Worm (Caenorhabditis elegans): Measurements from ENCODE around the gene F41C3.1.

Gene F41C3.1

DNA sequence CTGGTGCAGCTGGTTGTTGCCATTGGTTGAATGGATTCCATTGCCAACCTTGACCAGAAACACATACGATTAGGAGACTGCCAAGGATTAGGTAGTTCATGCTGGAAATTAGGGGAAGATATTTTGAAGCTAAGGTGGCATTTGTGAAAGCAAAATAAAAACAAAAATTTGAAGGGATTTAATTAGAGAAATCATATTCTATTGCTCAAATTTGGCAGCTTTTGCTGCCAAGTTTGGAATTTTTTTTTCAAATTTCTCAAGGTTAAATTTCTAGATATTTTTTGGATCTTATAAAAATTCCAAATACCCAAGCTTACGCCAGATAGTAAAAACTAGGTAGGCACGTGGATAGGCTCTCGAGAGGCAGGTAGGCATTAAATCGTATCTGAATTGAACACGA, 19.2 kb downstream of the F41C3.1 start, which contains the start of gene F26G1.5:
TSS of gene F26G1.5 (minus strand) at position 101 of the 400 bp plus-strand sequence.
- no peak for TF ChIP-seq mdl-1 (tag; optimal IDR thresholded peaks at IDR 0.05)

DNA sequence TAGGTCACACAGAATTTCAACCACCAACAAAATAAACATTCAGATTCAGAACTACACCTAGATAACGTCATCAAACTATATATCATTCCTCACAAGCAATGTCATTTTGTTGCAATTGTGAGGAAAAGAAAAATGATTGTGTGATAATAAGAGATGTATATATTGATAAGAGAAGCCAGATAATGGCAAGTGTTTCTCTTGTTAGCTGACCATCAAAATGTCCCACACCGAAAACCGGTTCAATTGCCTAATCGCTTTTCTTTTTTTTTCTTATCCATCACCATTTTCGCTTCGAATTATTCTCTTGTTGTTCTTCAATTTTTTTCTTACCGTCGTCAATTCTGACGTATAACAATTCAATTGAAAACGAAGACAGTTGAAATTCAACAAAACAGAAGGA, 20.3 kb downstream of the F41C3.1 start:
- TF ChIP-seq lin-1 (GFP tag; IDR thresholded peaks at IDR 0.05), result no peak
- peak; percentile 47 for TF ChIP-seq aha-1 (tag)
- TF ChIP-seq nhr-28 (tag; optimal IDR thresholded peaks at IDR 0.05), result peak; percentile 32
- TF ChIP-seq nhr-48 (tag; optimal IDR thresholded peaks at IDR 0.05), result peak; percentile 23
- no peak for TF ChIP-seq dmd-8 (GFP tag; IDR thresholded peaks at IDR 0.05)
- peak; percentile 33 for TF ChIP-seq hlh-11 (tag; optimal IDR thresholded peaks at IDR 0.05)
- no peak for TF ChIP-seq hlh-30 (tag; optimal IDR thresholded peaks at IDR 0.05; ENCODE audit: insufficient read depth)
- TF ChIP-seq lin-29 (GFP tag; IDR thresholded peaks at IDR 0.05), result no peak
- TF ChIP-seq ztf-11 (tag; optimal IDR thresholded peaks at IDR 0.05), result no peak
- TF ChIP-seq nhr-25 (tag; optimal IDR thresholded peaks at IDR 0.05; ENCODE audit: borderline replicate concordance, insufficient read depth), result peak; percentile 26
- TF ChIP-seq unc-62 (GFP tag; optimal IDR thresholded peaks at IDR 0.05 in 1 of 2), result no peak
- no peak for TF ChIP-seq unc-62 (tag; optimal IDR thresholded peaks at IDR 0.05)
- peak; percentile 35 for TF ChIP-seq dve-1 (tag; optimal IDR thresholded peaks at IDR 0.05; ENCODE audit: insufficient read depth)

DNA sequence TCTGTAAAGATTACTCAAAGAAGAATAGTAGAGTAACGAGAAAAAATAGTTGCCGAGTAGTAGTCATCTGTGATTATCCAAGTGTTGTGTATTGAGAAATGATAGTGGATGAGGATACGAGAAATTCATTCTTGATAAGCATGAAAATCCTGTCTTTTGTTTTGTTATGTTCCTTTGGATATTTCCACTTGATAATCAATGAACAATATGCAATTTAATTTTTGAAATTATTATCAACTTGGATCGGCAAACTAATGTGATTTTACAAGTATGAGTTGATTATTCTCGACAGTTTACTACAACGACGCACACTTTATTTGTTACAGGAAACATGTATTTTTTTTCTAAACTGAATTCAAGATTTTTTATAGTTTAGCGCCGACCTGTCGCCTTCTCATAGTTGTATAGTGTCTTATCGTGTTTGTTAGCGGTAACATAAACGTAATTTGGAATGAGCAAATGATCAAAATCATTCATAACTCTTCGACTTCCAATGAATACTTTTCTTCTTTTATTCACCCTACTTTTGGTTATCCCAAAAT, 21.9 kb downstream of the F41C3.1 start, which contains the start of the genes F26G1.9 and F26G1.10:
TSS of gene F26G1.9 (minus strand) at position 101 of the 542 bp plus-strand sequence.
TSS of gene F26G1.10 (plus strand) at position 492 of the 542 bp plus-strand sequence.
- TF ChIP-seq aha-1 (tag) (peak; percentile 22), aly-2 (tag; optimal IDR thresholded peaks at IDR 0.05) (no peak), zfp-2 (tag; optimal IDR thresholded peaks at IDR 0.05) (no peak), spr-1 (tag; optimal IDR thresholded peaks at IDR 0.05) (no peak), zag-1 (tag; optimal IDR thresholded peaks at IDR 0.05) (no peak)

DNA sequence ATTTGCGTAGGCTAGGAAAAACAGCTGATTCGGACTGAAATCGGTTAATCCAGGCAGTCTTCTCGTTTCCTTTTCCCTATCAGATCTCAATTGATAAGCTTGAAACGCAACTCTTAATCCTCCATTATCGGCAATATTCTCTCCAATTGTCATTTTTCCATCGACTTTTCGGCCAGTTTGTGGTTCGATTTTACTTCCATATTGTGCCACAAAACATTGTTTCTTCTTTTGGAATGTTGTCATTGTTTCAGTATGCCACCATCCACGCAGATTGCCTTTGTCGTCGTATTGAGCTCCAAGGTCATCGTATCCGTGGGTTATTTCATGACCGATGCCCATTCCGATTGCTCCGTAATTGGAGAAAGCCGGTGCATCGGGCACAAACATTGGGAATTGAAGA, 23.7 kb downstream of the F41C3.1 start:
- no peak for TF ChIP-seq Y105C5A.15 (GFP tag; IDR thresholded peaks at IDR 0.05)
- peak in 1 of 2 experiments; percentile 96 for TF ChIP-seq unc-62 (GFP tag; optimal IDR thresholded peaks at IDR 0.05 in 1 of 2)
- TF ChIP-seq unc-62 (tag; optimal IDR thresholded peaks at IDR 0.05), result no peak

DNA sequence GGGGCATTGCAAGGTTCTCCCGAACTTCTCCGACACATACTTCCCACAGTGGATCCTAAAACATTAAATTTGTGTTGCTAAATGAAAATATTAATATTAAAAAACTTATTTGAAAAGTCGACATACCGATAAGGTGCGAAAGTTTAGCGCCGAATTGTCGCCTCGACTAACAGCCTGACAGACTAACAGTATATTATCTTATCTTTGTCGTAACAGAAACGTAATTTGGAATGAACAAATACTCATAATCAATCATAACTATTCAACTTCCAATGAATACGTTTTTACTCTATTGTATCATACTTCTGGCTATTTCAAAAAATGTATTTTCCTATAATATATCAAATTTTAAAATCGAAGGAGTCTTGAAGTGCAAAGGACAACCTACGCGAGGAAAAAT, 24.8 kb downstream of the F41C3.1 start, which contains the start of gene F26G1.11:
TSS of gene F26G1.11 (plus strand) at position 205 of the 400 bp plus-strand sequence.
- TF ChIP-seq snpc-4 (tag; optimal IDR thresholded peaks at IDR 0.05) (no peak), pqm-1 (tag; optimal IDR thresholded peaks at IDR 0.05) (peak; percentile 86), hlh-11 (tag; optimal IDR thresholded peaks at IDR 0.05) (peak; percentile 42), dve-1 (tag; optimal IDR thresholded peaks at IDR 0.05; ENCODE audit: insufficient read depth) (peak; percentile 62), spr-1 (tag; optimal IDR thresholded peaks at IDR 0.05) (no peak), lin-29 (GFP tag; IDR thresholded peaks at IDR 0.05) (no peak), gei-8 (GFP tag; optimal IDR thresholded peaks at IDR 0.05) (no peak), daf-16 (GFP tag; optimal IDR thresholded peaks at IDR 0.05) (no peak), daf-16 (tag; optimal IDR thresholded peaks at IDR 0.05) (peak; percentile 73), hlh-30 (tag; optimal IDR thresholded peaks at IDR 0.05; ENCODE audit: insufficient read depth) (no peak), mdt-29 (GFP tag; IDR thresholded peaks at IDR 0.05) (no peak), lin-38 (GFP tag; IDR thresholded peaks at IDR 0.05) (no peak), ceh-20 (GFP tag; IDR thresholded peaks at IDR 0.05) (no peak), sdz-12 (GFP tag; optimal IDR thresholded peaks at IDR 0.05) (no peak), tag-97 (GFP tag; IDR thresholded peaks at IDR 0.05) (no peak)

DNA sequence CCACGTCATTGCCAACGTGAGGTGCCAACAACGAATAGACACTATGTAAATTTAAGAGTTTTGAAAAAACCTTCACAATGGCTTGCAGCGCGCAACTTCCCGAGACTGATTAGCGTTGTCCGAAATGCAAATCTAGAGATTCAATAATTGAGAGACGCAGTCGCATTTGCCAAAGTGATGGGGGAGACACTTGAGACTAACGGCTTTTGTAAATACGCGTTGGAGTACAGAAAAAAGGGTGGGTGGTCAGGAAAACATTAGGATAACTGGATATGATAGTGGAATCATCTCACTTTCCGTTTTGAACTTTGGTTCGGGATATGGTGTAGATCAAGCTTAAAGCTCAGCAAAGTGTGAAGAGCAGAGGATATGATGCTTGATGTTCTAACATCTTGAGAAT, 27.6 kb downstream of the F41C3.1 start:
- no peak for TF ChIP-seq R02D3.7 (tag; optimal IDR thresholded peaks at IDR 0.05)

Measured in whole organism, L4 larva.